Fruit fly (Drosophila melanogaster) whole organism, pupa: Measurements from ENCODE around the gene Dif.

ENCODE experiments used
- CG14655 ChIP-seq: fragments of 200-800 bp; sonication (Bioruptor generic); optimal IDR thresholded peaks from 3 replicates; lab custom pipeline; 2017; ENCODE audit warnings: mild to moderate bottlenecking, missing biosample characterization, missing genetic modification reagents, missing genetic modification characterization
- Ets98B ChIP-seq: fragments of 200-800 bp; sonication (Bioruptor generic); IDR thresholded peaks from 2 replicates; pipeline ENCODE4 v1.3.6; 2022; ENCODE audit warnings: missing biosample characterization, missing genetic modification characterization
- Pif1B ChIP-seq: fragments of 200-800 bp; sonication (Bioruptor generic); optimal IDR thresholded peaks from 3 replicates; lab custom pipeline; 2016; ENCODE audit warnings: missing biosample characterization, missing genetic modification characterization
- Snoo ChIP-seq: fragments of 200-800 bp; sonication (Bioruptor generic); optimal IDR thresholded peaks from 3 replicates; lab custom pipeline; 2017; ENCODE audit warnings: missing biosample characterization, mild to moderate bottlenecking, missing genetic modification characterization, inconsistent platforms
- rn ChIP-seq: fragments of 200-800 bp; sonication (Bioruptor generic); IDR thresholded peaks from 2 replicates; pipeline ENCODE4 v1.3.6; 2022; ENCODE audit warnings: missing biosample characterization, missing genetic modification characterization

- TF ChIP-seq Ets98B (GFP tag; lab: Robert Waterston, UW) (no peak), CG14655 (GFP tag; lab: Kevin White, UChicago) (peak; percentile 33), Snoo (tag; lab: Kevin White, UChicago) (no peak), Pif1B (GFP tag; lab: Kevin White, UChicago) (no peak), rn (no peak)
These were observed 56.9 kb downstream of the Dif start for dm6 chr2L:17375955-17376659.
